Worm (Caenorhabditis elegans): ENCODE results near the gene Y32H12A.8.

- no peak for TF ChIP-seq nhr-77 (tag; optimal IDR thresholded peaks at IDR 0.05)
- TF ChIP-seq mxl-3 (GFP tag; optimal IDR thresholded peaks at IDR 0.05), result no peak
- no peak for TF ChIP-seq lir-3 (tag; optimal IDR thresholded peaks at IDR 0.05)
- no peak for TF ChIP-seq nhr-76 (tag; optimal IDR thresholded peaks at IDR 0.05)
- no peak for TF ChIP-seq daf-16 (GFP tag; optimal IDR thresholded peaks at IDR 0.05)
- no peak for TF ChIP-seq daf-16 (tag; optimal IDR thresholded peaks at IDR 0.05)
- TF ChIP-seq unc-39 (tag; optimal IDR thresholded peaks at IDR 0.05), result no peak
- no peak for TF ChIP-seq jun-1 (tag; optimal IDR thresholded peaks at IDR 0.05)
Measured at ce11 chrIII:5407588-5407987, 1.8 kb upstream of the Y32H12A.8 start, which contains the start of gene W03A5.1.

Data from whole organism, L4 larva.